Fruit fly (Drosophila melanogaster) whole organism, pupa: ENCODE measurements around the gene CG4465.

ENCODE experiments used
- CG12605 ChIP-seq: fragments of 200-800 bp; sonication (Bioruptor generic); IDR thresholded peaks from 2 replicates; pipeline ENCODE4 v1.3.6; 2022; ENCODE audit warnings: missing biosample characterization, missing genetic modification characterization
- CG14655 ChIP-seq: fragments of 200-800 bp; sonication (Bioruptor generic); optimal IDR thresholded peaks from 3 replicates; lab custom pipeline; 2017; ENCODE audit warnings: mild to moderate bottlenecking, missing biosample characterization, missing genetic modification reagents, missing genetic modification characterization
- CG34367 ChIP-seq: fragments of 200-800 bp; sonication (Bioruptor generic); optimal IDR thresholded peaks from 2 replicates; lab custom pipeline; 2018; ENCODE audit warnings: missing biosample characterization, mild to moderate bottlenecking, missing genetic modification characterization
- CG4496 ChIP-seq: fragments of 200-800 bp; sonication (Bioruptor generic); IDR thresholded peaks from 3 replicates; pipeline ENCODE4 v1.3.6; 2022; ENCODE audit warnings: missing biosample characterization, missing genetic modification characterization
- CG8159 ChIP-seq: fragments of 200-800 bp; sonication (Bioruptor generic); optimal IDR thresholded peaks from 3 replicates; lab custom pipeline; 2018; ENCODE audit warnings: missing biosample characterization, mild to moderate bottlenecking, missing genetic modification characterization, moderate library complexity
- CG8301 ChIP-seq: fragments of 200-800 bp; sonication (Bioruptor generic); optimal IDR thresholded peaks from 2 replicates; lab custom pipeline; 2018; ENCODE audit warnings: missing biosample characterization, mild to moderate bottlenecking, missing genetic modification characterization
- CG9948 ChIP-seq: fragments of 200-800 bp; sonication (Bioruptor generic); optimal IDR thresholded peaks from 2 replicates; lab custom pipeline; 2018; ENCODE audit warnings: missing biosample characterization, mild to moderate bottlenecking, missing genetic modification characterization, moderate library complexity
- Ets98B ChIP-seq: fragments of 200-800 bp; sonication (Bioruptor generic); IDR thresholded peaks from 2 replicates; pipeline ENCODE4 v1.3.6; 2022; ENCODE audit warnings: missing biosample characterization, missing genetic modification characterization
- Pif1B ChIP-seq: fragments of 200-800 bp; sonication (Bioruptor generic); optimal IDR thresholded peaks from 3 replicates; lab custom pipeline; 2016; ENCODE audit warnings: missing biosample characterization, missing genetic modification characterization
- Snoo ChIP-seq: fragments of 200-800 bp; sonication (Bioruptor generic); optimal IDR thresholded peaks from 3 replicates; lab custom pipeline; 2017; ENCODE audit warnings: missing biosample characterization, mild to moderate bottlenecking, missing genetic modification characterization, inconsistent platforms
- fd96Ca ChIP-seq: fragments of 200-800 bp; sonication (Bioruptor generic); IDR thresholded peaks from 3 replicates; pipeline ENCODE4 v1.3.6; 2022; ENCODE audit warnings: missing biosample characterization, missing genetic modification characterization

DNA sequence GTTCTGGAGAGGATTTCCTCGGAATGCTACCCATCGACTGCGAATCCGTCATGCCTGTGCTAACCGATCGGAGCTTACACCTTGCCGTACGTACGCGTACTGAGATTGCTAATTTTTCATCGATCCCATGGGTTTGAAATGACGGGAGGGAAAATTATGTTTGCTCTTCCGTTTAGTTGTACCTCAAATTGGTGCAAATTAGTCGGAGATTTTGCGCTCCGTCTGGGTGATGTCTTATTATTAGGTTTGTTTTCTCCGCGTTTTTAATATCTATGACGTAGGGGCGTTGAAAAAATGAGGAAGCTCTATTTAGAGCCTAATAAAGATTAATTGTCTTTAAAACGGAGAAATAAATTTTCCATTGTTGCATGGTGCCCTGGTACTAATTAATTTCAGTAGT is 10.9 kb upstream of the CG4465 start, which contains the start of gene CG4459:
- TF ChIP-seq CG14655 (GFP tag; lab: Kevin White, UChicago), result no peak
- TF ChIP-seq CG9948 (tag; lab: Kevin White, UChicago), result no peak
- no peak for TF ChIP-seq CG8159 (tag; lab: Kevin White, UChicago)
- TF ChIP-seq CG8301 (tag; lab: Kevin White, UChicago), result no peak
- TF ChIP-seq Ets98B, result no peak
- TF ChIP-seq fd96Ca (GFP tag; lab: Robert Waterston, UW), result no peak
- no peak for TF ChIP-seq CG34367 (tag; lab: Kevin White, UChicago)
- no peak for TF ChIP-seq CG4496 (GFP tag; lab: Robert Waterston, UW)
- TF ChIP-seq CG12605 (GFP tag; lab: Robert Waterston, UW), result no peak
- no peak for TF ChIP-seq Pif1B (GFP tag; lab: Kevin White, UChicago)
- TF ChIP-seq Snoo (tag; lab: Kevin White, UChicago), result no peak
